Worm (Caenorhabditis elegans) whole organism, L3 larva: ENCODE data around the gene C34D4.3.

Source experiments
- ama-1 ChIP-seq: fragments of 150-350 bp; optimal IDR thresholded peaks from 2 replicates; lab custom pipeline; 2018
- ceh-16 ChIP-seq: sonication (generic microtip); optimal IDR thresholded peaks from 2 replicates; lab custom pipeline; 2017; ENCODE audit warnings: missing biosample characterization, missing genetic modification characterization
- ceh-9 ChIP-seq: sonication (generic microtip); optimal IDR thresholded peaks from 2 replicates; lab custom pipeline; 2018; ENCODE audit warnings: missing biosample characterization, missing genetic modification characterization
- egl-5 ChIP-seq: fragments of 150-350 bp; optimal IDR thresholded peaks from 2 replicates; lab custom pipeline; 2017; ENCODE audit warnings: missing biosample characterization, missing genetic modification reagents, missing genetic modification characterization, inconsistent platforms
- elt-1 ChIP-seq: fragments of 150-350 bp; optimal IDR thresholded peaks from 2 replicates; lab custom pipeline; 2014; ENCODE audit warnings: missing biosample characterization, missing genetic modification characterization
- elt-2 ChIP-seq: sonication (generic microtip); optimal IDR thresholded peaks from 2 replicates; lab custom pipeline; 2016; ENCODE audit warnings: missing genetic modification reagents, mild to moderate bottlenecking, missing genetic modification characterization, missing compliant biosample characterization
- elt-3 ChIP-seq, 3 experiments: fragments of 150-350 bp in 1 of 3; sonication (generic microtip) in 2 of 3; optimal IDR thresholded peaks; 2 replicates in 2 of 3; 4 replicates in 1 of 3; lab custom pipeline; 2014 to 2017; ENCODE audit warnings: missing biosample characterization in 3 of 3, missing genetic modification characterization in 3 of 3
- eor-1 ChIP-seq, 2 experiments: fragments of 150-350 bp; optimal IDR thresholded peaks; 2 replicates each; lab custom pipeline; 2014 to 2018; ENCODE audit warnings: missing biosample characterization in 2 of 2, missing genetic modification characterization in 2 of 2
- fkh-2 ChIP-seq: fragments of 150-350 bp; optimal IDR thresholded peaks from 2 replicates; lab custom pipeline; 2014; ENCODE audit warnings: missing biosample characterization, missing genetic modification reagents, missing genetic modification characterization
- fos-1 ChIP-seq: fragments of 150-350 bp; optimal IDR thresholded peaks from 2 replicates; lab custom pipeline; 2014; ENCODE audit warnings: missing biosample characterization, missing genetic modification characterization
- mml-1 ChIP-seq: fragments of 150-350 bp; sonication (generic microtip); optimal IDR thresholded peaks from 3 replicates; lab custom pipeline; 2014; ENCODE audit warnings: missing biosample characterization, missing genetic modification characterization
- nfya-1 ChIP-seq: sonication (generic microtip); optimal IDR thresholded peaks from 2 replicates; lab custom pipeline; 2017; ENCODE audit warnings: missing genetic modification characterization, mild to moderate bottlenecking, missing compliant biosample characterization, antibody characterized with exemption, moderate library complexity; ENCODE audit not compliant: insufficient read depth
- nhr-11 ChIP-seq: fragments of 150-350 bp; optimal IDR thresholded peaks from 2 replicates; lab custom pipeline; 2014; ENCODE audit warnings: missing biosample characterization, missing genetic modification characterization
- nhr-237 ChIP-seq: fragments of 150-350 bp; optimal IDR thresholded peaks from 2 replicates; lab custom pipeline; 2014; ENCODE audit warnings: missing biosample characterization, missing genetic modification characterization
- nhr-25 ChIP-seq: sonication (generic microtip); optimal IDR thresholded peaks from 2 replicates; lab custom pipeline; 2017; ENCODE audit warnings: missing biosample characterization, missing genetic modification characterization
- nhr-28 ChIP-seq: fragments of 150-350 bp; optimal IDR thresholded peaks from 2 replicates; lab custom pipeline; 2014; ENCODE audit warnings: missing biosample characterization, missing genetic modification characterization
- nhr-67 ChIP-seq: fragments of 150-350 bp; optimal IDR thresholded peaks from 2 replicates; lab custom pipeline; 2014; ENCODE audit warnings: missing biosample characterization, missing genetic modification characterization
- pha-4 ChIP-seq: fragments of 150-350 bp; optimal IDR thresholded peaks from 2 replicates; lab custom pipeline; 2014; ENCODE audit warnings: missing biosample characterization, missing genetic modification reagents, missing genetic modification characterization
- pqm-1 ChIP-seq: fragments of 150-350 bp; optimal IDR thresholded peaks from 2 replicates; lab custom pipeline; 2017; ENCODE audit warnings: missing biosample characterization, missing genetic modification characterization, inconsistent platforms
- sea-2 ChIP-seq: fragments of 150-350 bp; sonication (generic microtip); optimal IDR thresholded peaks from 4 replicates; lab custom pipeline; 2014; ENCODE audit warnings: missing biosample characterization, missing genetic modification reagents, missing genetic modification characterization
- snpc-4 ChIP-seq: fragments of 150-350 bp; optimal IDR thresholded peaks from 2 replicates; lab custom pipeline; 2014; ENCODE audit warnings: missing biosample characterization, missing genetic modification characterization
- tbx-2 ChIP-seq: sonication (generic microtip); optimal IDR thresholded peaks from 2 replicates; lab custom pipeline; 2016; ENCODE audit warnings: mild to moderate bottlenecking, missing genetic modification characterization, missing compliant biosample characterization
- unc-39 ChIP-seq: sonication (generic microtip); optimal IDR thresholded peaks from 4 replicates; lab custom pipeline; 2017; ENCODE audit warnings: missing biosample characterization, missing genetic modification characterization
- zag-1 ChIP-seq: fragments of 150-350 bp; optimal IDR thresholded peaks from 2 replicates; lab custom pipeline; 2014; ENCODE audit warnings: missing biosample characterization, missing genetic modification characterization
- ztf-11 ChIP-seq: fragments of 150-350 bp; optimal IDR thresholded peaks from 2 replicates; lab custom pipeline; 2014; ENCODE audit warnings: missing biosample characterization, missing genetic modification characterization
- ztf-4 ChIP-seq: fragments of 150-350 bp; optimal IDR thresholded peaks from 2 replicates; lab custom pipeline; 2014; ENCODE audit warnings: missing biosample characterization, missing genetic modification characterization

Gene C34D4.3

ce11 chrIV:7178942-7179341 lies 25.5 kb downstream of the C34D4.3 start, which contains the start of gene C42D4.3:
Gene C42D4.3, plus strand, starts transcription at chrIV:7179239.
- TF ChIP-seq nhr-67: no peak
- no peak for TF ChIP-seq nhr-11 (tag; lab: Kevin White, UChicago)
- TF ChIP-seq nhr-25: peak; percentile 96
- TF ChIP-seq sea-2: no peak

ce11 chrIV:7180304-7180703 lies 26.8 kb downstream of the C34D4.3 start, which contains the start of gene cest-10:
Gene cest-10, plus strand, starts transcription at chrIV:7180557.
- TF ChIP-seq ceh-16 (no peak), fkh-2 (tag; lab: Kevin White, UChicago) (no peak), pqm-1 (tag; lab: Kevin White, UChicago) (peak; percentile 84), mml-1 (tag; lab: Kevin White, UChicago) (no peak), elt-2 (tag; lab: Kevin White, UChicago) (peak; percentile 88)

- TF ChIP-seq nhr-237 (tag; lab: Kevin White, UChicago) (no peak), ama-1 (lab: Kevin White, UChicago) (no peak), elt-2 (tag; lab: Kevin White, UChicago) (peak; percentile 48)
Observed at ce11 chrIV:7182818-7183217, 29.4 kb downstream of the C34D4.3 start.

ce11 chrIV:7184597-7184996 lies 31.1 kb downstream of the C34D4.3 start, which contains the start of gene clec-179:
Gene clec-179, minus strand, starts transcription at chrIV:7184697.
- TF ChIP-seq eor-1 (tag; optimal IDR thresholded peaks at IDR 0.05; lab: Kevin White, UChicago): no peak
- no peak for TF ChIP-seq nhr-11 (tag; lab: Kevin White, UChicago)
- no peak for TF ChIP-seq pha-4 (tag; lab: Kevin White, UChicago)
- no peak for TF ChIP-seq elt-3 (tag; optimal IDR thresholded peaks at IDR 0.05; lab: Kevin White, UChicago)
- no peak for TF ChIP-seq nfya-1 (tag; lab: Kevin White, UChicago)
- no peak for TF ChIP-seq pqm-1 (tag; lab: Kevin White, UChicago)
- no peak for TF ChIP-seq ztf-4 (tag; lab: Kevin White, UChicago)
- no peak for TF ChIP-seq sea-2
- no peak for TF ChIP-seq fos-1 (tag; lab: Kevin White, UChicago)
- TF ChIP-seq unc-39 (tag; lab: Kevin White, UChicago): no peak
- TF ChIP-seq fkh-2 (tag; lab: Kevin White, UChicago): no peak
- TF ChIP-seq, all 47 proteins: peak for 0

DNA sequence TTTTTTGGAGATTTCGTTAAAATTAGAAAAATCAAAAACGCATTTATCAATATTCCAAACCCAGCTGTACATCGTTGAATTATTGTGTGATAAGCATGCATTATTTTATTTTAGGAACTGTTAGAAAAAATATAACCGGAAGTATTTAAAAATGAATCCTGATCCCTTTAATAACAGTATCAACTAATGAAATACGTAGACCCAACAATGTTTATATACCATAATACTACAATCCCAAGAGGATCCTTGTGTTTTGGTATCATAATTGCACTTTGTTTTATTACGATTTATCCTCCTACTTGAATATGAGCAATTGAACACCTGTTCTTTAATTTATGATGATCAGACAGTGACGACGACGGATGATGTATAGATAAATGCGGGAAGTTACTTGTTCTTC lies 33.3 kb downstream of the C34D4.3 start, which contains the start of gene str-249:
str-249 (minus strand) TSS at position 101 of the 400 bp plus-strand sequence.
- no peak for TF ChIP-seq ztf-4 (tag; lab: Kevin White, UChicago)
- no peak for TF ChIP-seq zag-1 (tag; lab: Kevin White, UChicago)
- TF ChIP-seq snpc-4 (tag; lab: Kevin White, UChicago): no peak
- no peak for TF ChIP-seq tbx-2 (tag; lab: Kevin White, UChicago)
- TF ChIP-seq ceh-9: no peak
- TF ChIP-seq sea-2: no peak
- TF ChIP-seq, all 47 proteins: peak for 0

DNA sequence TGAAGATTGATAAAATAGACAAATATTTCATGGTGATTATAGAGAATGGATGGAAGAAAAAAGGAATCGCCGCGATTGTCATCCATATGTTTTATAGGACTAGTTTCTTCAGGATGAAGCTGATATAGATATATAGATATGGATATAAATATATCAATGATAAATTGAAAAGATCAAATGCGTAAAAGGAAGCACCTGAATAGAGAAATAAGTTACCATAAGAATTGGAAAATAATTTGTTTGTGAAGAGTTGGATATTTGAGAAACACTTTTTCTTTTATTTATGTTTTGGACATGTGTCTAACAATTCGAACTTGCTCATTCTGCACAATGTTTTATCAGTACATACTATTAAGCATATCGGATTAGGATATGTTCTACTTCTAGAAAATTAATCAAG lies 34.6 kb downstream of the C34D4.3 start, which contains the start of gene C42D4.13:
C42D4.13 (minus strand) TSS at position 101 of the 400 bp plus-strand sequence.
- TF ChIP-seq pqm-1 (tag; lab: Kevin White, UChicago) (no peak), nhr-25 (no peak), pha-4 (tag; lab: Kevin White, UChicago) (no peak), ztf-4 (tag; lab: Kevin White, UChicago) (no peak), egl-5 (no peak), snpc-4 (tag; lab: Kevin White, UChicago) (no peak), zag-1 (tag; lab: Kevin White, UChicago) (no peak), nhr-28 (tag; lab: Kevin White, UChicago) (no peak), mml-1 (tag; lab: Kevin White, UChicago) (no peak), elt-2 (tag; lab: Kevin White, UChicago) (no peak), ztf-11 (tag; lab: Kevin White, UChicago) (no peak), eor-1 (tag; optimal IDR thresholded peaks at IDR 0.05; lab: Kevin White, UChicago) (no peak), ceh-16 (no peak), elt-1 (tag; lab: Kevin White, UChicago) (no peak)
